Fruit fly (Drosophila melanogaster) whole organism, embryonic: ENCODE results near the gene UQCR-C2.

Source experiments
- ATbp ChIP-seq: fragments of 200-800 bp; sonication (Bioruptor generic); optimal IDR thresholded peaks from 2 replicates; lab custom pipeline; 2017; ENCODE audit warnings: missing biosample characterization, mild to moderate bottlenecking, missing genetic modification characterization, missing genetic modification reagents
- BtbVII ChIP-seq: fragments of 200-800 bp; sonication (Bioruptor generic); optimal IDR thresholded peaks from 3 replicates; lab custom pipeline; 2017; ENCODE audit warnings: missing biosample characterization, mild to moderate bottlenecking, missing genetic modification characterization
- CG10431 ChIP-seq: fragments of 200-800 bp; sonication (Bioruptor generic); optimal IDR thresholded peaks from 3 replicates; lab custom pipeline; 2018; ENCODE audit warnings: missing biosample characterization, mild to moderate bottlenecking, missing genetic modification characterization
- CG11085 ChIP-seq: fragments of 200-800 bp; sonication (Bioruptor generic); IDR thresholded peaks from 2 replicates; pipeline ENCODE4 v1.3.6; 2022; ENCODE audit warnings: missing biosample characterization, missing genetic modification characterization
- CG11723 ChIP-seq: fragments of 200-800 bp; sonication (Bioruptor generic); optimal IDR thresholded peaks from 2 replicates; lab custom pipeline; 2017; ENCODE audit warnings: missing biosample characterization, mild to moderate bottlenecking, missing genetic modification characterization
- CG12104 ChIP-seq: fragments of 200-800 bp; sonication (Bioruptor generic); optimal IDR thresholded peaks from 3 replicates; lab custom pipeline; 2016; ENCODE audit warnings: missing biosample characterization, missing genetic modification characterization
- CG13775 ChIP-seq: fragments of 200-800 bp; sonication (Bioruptor generic); optimal IDR thresholded peaks from 3 replicates; lab custom pipeline; 2017; ENCODE audit warnings: missing biosample characterization, mild to moderate bottlenecking, missing genetic modification characterization
- CG13894 ChIP-seq: fragments of 200-800 bp; sonication (Bioruptor generic); optimal IDR thresholded peaks from 3 replicates; lab custom pipeline; 2018; ENCODE audit warnings: missing biosample characterization, mild to moderate bottlenecking, missing genetic modification characterization, moderate library complexity
- CG15269 ChIP-seq: fragments of 200-800 bp; sonication (Bioruptor generic); optimal IDR thresholded peaks from 2 replicates; lab custom pipeline; 2018; ENCODE audit warnings: missing biosample characterization, mild to moderate bottlenecking, missing genetic modification characterization, moderate library complexity
- CG17359 ChIP-seq: fragments of 200-800 bp; sonication (Bioruptor generic); optimal IDR thresholded peaks from 3 replicates; lab custom pipeline; 2018; ENCODE audit warnings: missing biosample characterization, mild to moderate bottlenecking, missing genetic modification characterization, moderate library complexity
- CG17568 ChIP-seq: fragments of 200-800 bp; sonication (Bioruptor generic); optimal IDR thresholded peaks from 2 replicates; lab custom pipeline; 2018; ENCODE audit warnings: missing biosample characterization, mild to moderate bottlenecking, missing genetic modification characterization, moderate library complexity
- CG1792 ChIP-seq: fragments of 200-800 bp; sonication (Bioruptor generic); optimal IDR thresholded peaks from 2 replicates; lab custom pipeline; 2016; ENCODE audit warnings: missing biosample characterization, missing genetic modification characterization
- CG18476 ChIP-seq: fragments of 200-800 bp; sonication (Bioruptor generic); optimal IDR thresholded peaks from 2 replicates; lab custom pipeline; 2016; ENCODE audit warnings: missing biosample characterization, mild to moderate bottlenecking, missing genetic modification characterization
- CG30020 ChIP-seq: fragments of 200-800 bp; optimal IDR thresholded peaks from 2 replicates; lab custom pipeline; 2019; ENCODE audit warnings: missing biosample characterization, mild to moderate bottlenecking, missing genetic modification characterization, moderate library complexity
- CG31441 ChIP-seq: fragments of 200-800 bp; sonication (Bioruptor generic); IDR thresholded peaks from 2 replicates; pipeline ENCODE4 v1.3.6; 2022; ENCODE audit warnings: missing biosample characterization, missing genetic modification characterization
- CG3995 ChIP-seq: fragments of 200-800 bp; sonication (Bioruptor generic); optimal IDR thresholded peaks from 3 replicates; lab custom pipeline; 2016; ENCODE audit warnings: missing biosample characterization, missing genetic modification characterization
- CG4424 ChIP-seq: fragments of 200-800 bp; sonication (Bioruptor generic); optimal IDR thresholded peaks from 3 replicates; lab custom pipeline; 2016; ENCODE audit warnings: missing biosample characterization, missing genetic modification characterization
- CG4820 ChIP-seq: fragments of 200-800 bp; sonication (Bioruptor generic); optimal IDR thresholded peaks from 3 replicates; lab custom pipeline; 2016; ENCODE audit warnings: missing biosample characterization, missing genetic modification characterization
- CG4854 ChIP-seq: fragments of 200-800 bp; sonication (Bioruptor generic); optimal IDR thresholded peaks from 2 replicates; lab custom pipeline; 2016; ENCODE audit warnings: missing biosample characterization, missing genetic modification characterization, inconsistent platforms
- CG6272 ChIP-seq: fragments of 200-800 bp; sonication (Bioruptor generic); IDR thresholded peaks from 2 replicates; pipeline ENCODE4 v1.3.6; 2022; ENCODE audit warnings: missing biosample characterization, missing genetic modification characterization
- CG6854 ChIP-seq: fragments of 200-800 bp; sonication (Bioruptor generic); optimal IDR thresholded peaks from 3 replicates; lab custom pipeline; 2017; ENCODE audit warnings: missing biosample characterization, mild to moderate bottlenecking, missing genetic modification characterization
- CG8388 ChIP-seq: fragments of 200-800 bp; sonication (Bioruptor generic); optimal IDR thresholded peaks from 2 replicates; lab custom pipeline; 2019; ENCODE audit warnings: missing biosample characterization, mild to moderate bottlenecking, missing genetic modification characterization, moderate library complexity
- CG9932 ChIP-seq: fragments of 200-800 bp; sonication (Bioruptor generic); IDR thresholded peaks from 2 replicates; pipeline ENCODE4 v1.3.6; 2022; ENCODE audit warnings: missing biosample characterization, missing genetic modification characterization
- CrebB ChIP-seq: fragments of 200-800 bp; sonication (Bioruptor generic); optimal IDR thresholded peaks from 3 replicates; lab custom pipeline; 2018; ENCODE audit warnings: missing biosample characterization, mild to moderate bottlenecking, missing genetic modification characterization
- Dbx ChIP-seq: fragments of 200-800 bp; sonication (Bioruptor generic); IDR thresholded peaks from 3 replicates; pipeline ENCODE4 v1.3.6; 2022; ENCODE audit warnings: missing biosample characterization, missing genetic modification characterization
- E2f2 ChIP-seq: fragments of 200-800 bp; sonication (Bioruptor generic); IDR thresholded peaks from 2 replicates; pipeline ENCODE4 v1.3.6; 2022; ENCODE audit warnings: missing biosample characterization, missing genetic modification characterization
- GATAe ChIP-seq: fragments of 200-800 bp; sonication (Bioruptor generic); conservative IDR thresholded peaks from 2 replicates; pipeline ENCODE4 v1.3.6; 2022; ENCODE audit warnings: missing biosample characterization, missing genetic modification characterization
- Nf-YB ChIP-seq: fragments of 200-800 bp; sonication (Bioruptor generic); optimal IDR thresholded peaks from 3 replicates; lab custom pipeline; 2019; ENCODE audit warnings: missing biosample characterization, mild to moderate bottlenecking, missing genetic modification characterization, moderate library complexity
- Six4 ChIP-seq: fragments of 200-800 bp; sonication (Bioruptor generic); optimal IDR thresholded peaks from 2 replicates; lab custom pipeline; 2016; ENCODE audit warnings: missing biosample characterization, missing genetic modification characterization
- Spps ChIP-seq: fragments of 200-800 bp; sonication (Bioruptor generic); optimal IDR thresholded peaks from 2 replicates; lab custom pipeline; 2018; ENCODE audit warnings: missing biosample characterization, mild to moderate bottlenecking, missing genetic modification characterization
- Tbp ChIP-seq: fragments of >200 bp; optimal IDR thresholded peaks from 2 replicates; lab custom pipeline; 2018; ENCODE audit warnings: missing biosample characterization, missing genetic modification characterization
- ac ChIP-seq: fragments of 200-800 bp; sonication (Bioruptor generic); optimal IDR thresholded peaks from 3 replicates; lab custom pipeline; 2017; ENCODE audit warnings: missing biosample characterization, mild to moderate bottlenecking, missing genetic modification characterization
- bsh ChIP-seq, 2 experiments: fragments of 200-800 bp; sonication (Bioruptor generic); optimal IDR thresholded peaks; 2 replicates each; lab custom pipeline; 2017 to 2018; ENCODE audit warnings: mild to moderate bottlenecking in 2 of 2, missing biosample characterization in 2 of 2, missing genetic modification characterization in 2 of 2, moderate library complexity in 1 of 2
- caup ChIP-seq: fragments of 200-800 bp; sonication (Bioruptor generic); optimal IDR thresholded peaks from 3 replicates; lab custom pipeline; 2017; ENCODE audit warnings: missing biosample characterization, mild to moderate bottlenecking, missing genetic modification characterization, moderate library complexity; ENCODE audit not compliant: severe bottlenecking
- crp ChIP-seq, 2 experiments: fragments of 200-800 bp; sonication (Bioruptor generic); optimal IDR thresholded peaks; 2 replicates in 1 of 2; 3 replicates in 1 of 2; lab custom pipeline; 2017; ENCODE audit warnings: missing biosample characterization in 2 of 2, missing genetic modification characterization in 2 of 2, mild to moderate bottlenecking in 1 of 2, moderate library complexity in 1 of 2
- esg ChIP-seq: fragments of 200-800 bp; sonication (Bioruptor generic); conservative IDR thresholded peaks from 2 replicates; pipeline ENCODE4 v1.3.6; 2022; ENCODE audit warnings: missing biosample characterization, missing genetic modification characterization
- gcm2 ChIP-seq: fragments of 200-800 bp; sonication (Bioruptor generic); optimal IDR thresholded peaks from 2 replicates; lab custom pipeline; 2016; ENCODE audit warnings: missing biosample characterization, missing genetic modification characterization
- hkb ChIP-seq, 2 experiments: fragments of 200-800 bp in 1 of 2; fragments of >200 bp in 1 of 2; sonication (Bioruptor generic) in 1 of 2; IDR thresholded peaks in 1 of 2; optimal IDR thresholded peaks in 1 of 2; 2 replicates each; pipeline versions ENCODE4 v1.3.6 to Lab custom; 2017 to 2022; ENCODE audit warnings: missing biosample characterization in 1 of 2, missing genetic modification characterization in 1 of 2
- hth ChIP-seq: fragments of >200 bp; optimal IDR thresholded peaks from 2 replicates; lab custom pipeline; 2017; ENCODE audit warnings: inconsistent platforms
- oc ChIP-seq: fragments of 200-800 bp; sonication (Bioruptor generic); optimal IDR thresholded peaks from 2 replicates; lab custom pipeline; 2018; ENCODE audit warnings: missing biosample characterization, mild to moderate bottlenecking, missing genetic modification characterization, moderate library complexity
- odd ChIP-seq: fragments of 200-800 bp; sonication (Bioruptor generic); optimal IDR thresholded peaks from 2 replicates; lab custom pipeline; 2017; ENCODE audit warnings: missing biosample characterization, mild to moderate bottlenecking, missing genetic modification characterization
- pum ChIP-seq: fragments of 200-800 bp; sonication (Bioruptor generic); optimal IDR thresholded peaks from 2 replicates; lab custom pipeline; 2016; ENCODE audit warnings: missing biosample characterization, missing genetic modification characterization
- salm ChIP-seq: fragments of 200-800 bp; sonication (Bioruptor generic); optimal IDR thresholded peaks from 2 replicates; lab custom pipeline; 2018; ENCODE audit warnings: missing biosample characterization, mild to moderate bottlenecking, missing genetic modification characterization
- shn ChIP-seq: fragments of 200-800 bp; sonication (Bioruptor generic); optimal IDR thresholded peaks from 3 replicates; lab custom pipeline; 2016; ENCODE audit warnings: missing biosample characterization, missing genetic modification characterization
- sna ChIP-seq: fragments of 200-800 bp; sonication (Bioruptor generic); IDR thresholded peaks from 2 replicates; pipeline ENCODE4 v1.3.6; 2022; ENCODE audit warnings: missing biosample characterization, missing genetic modification characterization; ENCODE audit not compliant: partially characterized antibody
- so ChIP-seq: fragments of 200-800 bp; sonication (Bioruptor generic); IDR thresholded peaks from 3 replicates; pipeline ENCODE4 v1.3.6; 2022; ENCODE audit warnings: missing biosample characterization, missing genetic modification characterization
- toy ChIP-seq: fragments of 200-800 bp; sonication (Bioruptor generic); IDR thresholded peaks from 2 replicates; pipeline ENCODE4 v1.3.6; 2022; ENCODE audit warnings: missing biosample characterization, missing genetic modification characterization
- vnd ChIP-seq: fragments of 200-800 bp; sonication (Bioruptor generic); IDR thresholded peaks from 3 replicates; pipeline ENCODE4 v1.3.6; 2022; ENCODE audit warnings: missing biosample characterization, missing genetic modification characterization; ENCODE audit not compliant: partially characterized antibody
- zf30C ChIP-seq: fragments of 200-800 bp; sonication (Bioruptor generic); optimal IDR thresholded peaks from 3 replicates; lab custom pipeline; 2018; ENCODE audit warnings: missing biosample characterization, mild to moderate bottlenecking, missing genetic modification characterization

The UQCR-C2 gene

dm6 chr3L:16571014-16571738, 12.7 kb upstream of the UQCR-C2 start (continued):
- no peak for TF ChIP-seq Six4 (GFP tag; lab: Kevin White, UChicago)
- no peak for TF ChIP-seq CG1792 (GFP tag; lab: Kevin White, UChicago)
- no peak for TF ChIP-seq oc (tag; lab: Kevin White, UChicago)
- TF ChIP-seq shn (GFP tag; lab: Kevin White, UChicago), result peak; percentile 29
- TF ChIP-seq zf30C (GFP tag; lab: Kevin White, UChicago), result peak; percentile 54
- TF ChIP-seq pum (GFP tag; lab: Kevin White, UChicago), result peak; percentile 36
- no peak for TF ChIP-seq gcm2 (GFP tag; lab: Kevin White, UChicago)
- no peak for TF ChIP-seq sna (GFP tag; lab: Robert Waterston, UW)
- TF ChIP-seq CG4424 (GFP tag; lab: Kevin White, UChicago), result peak; percentile 35
- TF ChIP-seq CG4820 (GFP tag; lab: Kevin White, UChicago), result peak; percentile 11
- TF ChIP-seq CG11723, result no peak
- TF ChIP-seq so, result peak; percentile 61; the same call in 1 of the 3 replicates
- TF ChIP-seq CG30020, result no peak
- TF ChIP-seq CG10431, result peak; percentile 5
- TF ChIP-seq CG13894, result peak; percentile 30
- TF ChIP-seq CG31441 (GFP tag; lab: Robert Waterston, UW), result peak; percentile 30; the same call in 1 of the 2 replicates
- TF ChIP-seq E2f2, result peak; percentile 43
- TF ChIP-seq ATbp (GFP tag; lab: Kevin White, UChicago), result no peak
- TF ChIP-seq crp (GFP tag; optimal IDR thresholded peaks at IDR 0.05; lab: Kevin White, UChicago), result no peak
- no peak for TF ChIP-seq toy (GFP tag; lab: Robert Waterston, UW)
- TF ChIP-seq Nf-YB, result peak; percentile 3
- TF ChIP-seq CG8388 (GFP tag; lab: Kevin White, UChicago), result peak; percentile 33
- peak; percentile 46 for TF ChIP-seq CG17568 (GFP tag; lab: Kevin White, UChicago)
- TF ChIP-seq GATAe, result no peak
- TF ChIP-seq CG13775 (GFP tag; lab: Kevin White, UChicago), result peak; percentile 42
- no peak for TF ChIP-seq odd (GFP tag; lab: Kevin White, UChicago)
- TF ChIP-seq hth (lab: Kevin White, UChicago), result no peak
- TF ChIP-seq BtbVII, result peak; percentile 39
- TF ChIP-seq CrebB (tag; lab: Kevin White, UChicago), result no peak
- TF ChIP-seq CG18476 (GFP tag; lab: Kevin White, UChicago), result peak; percentile 45
- TF ChIP-seq CG6272 (GFP tag; lab: Robert Waterston, UW), result no peak
- TF ChIP-seq CG17359 (tag; lab: Kevin White, UChicago), result peak; percentile 28
- no peak for TF ChIP-seq Tbp (GFP tag; lab: Kevin White, UChicago)
- peak in 1 of 2 experiments; percentile 47 for TF ChIP-seq bsh (GFP tag; optimal IDR thresholded peaks at IDR 0.05; lab: Kevin White, UChicago)
- TF ChIP-seq salm (tag; lab: Kevin White, UChicago), result no peak
- no peak for TF ChIP-seq vnd (GFP tag; lab: Robert Waterston, UW)
- no peak for TF ChIP-seq CG11085
- TF ChIP-seq hkb (optimal IDR thresholded peaks at IDR 0.05; lab: Kevin White, UChicago), result no peak
- peak; percentile 53 for TF ChIP-seq hkb (GFP tag; IDR thresholded peaks at IDR 0.05; lab: Robert Waterston, UW)
- TF ChIP-seq CG4854 (GFP tag; lab: Kevin White, UChicago), result peak; percentile 18
- TF ChIP-seq ac (GFP tag; lab: Kevin White, UChicago), result no peak
- TF ChIP-seq CG3995, result no peak
- peak; percentile 72 for TF ChIP-seq CG15269
- peak; percentile 74 for TF ChIP-seq Dbx (GFP tag; lab: Robert Waterston, UW)
- TF ChIP-seq CG6854 (GFP tag; lab: Kevin White, UChicago), result peak; percentile 2
- peak; percentile 47 for TF ChIP-seq esg (GFP tag; lab: Robert Waterston, UW)
- no peak for TF ChIP-seq Spps
- peak; percentile 45 for TF ChIP-seq caup
- TF ChIP-seq CG9932, result peak; percentile 57
- no peak for TF ChIP-seq CG12104 (GFP tag; lab: Kevin White, UChicago)
